Worm (Caenorhabditis elegans) whole organism, L2 larva: ENCODE measurements around the gene F49C12.15.

ENCODE experiments used
- ceh-82 ChIP-seq: fragments of 150-350 bp; optimal IDR thresholded peaks from 2 replicates; lab custom pipeline; 2014; ENCODE audit warnings: missing biosample characterization, missing genetic modification characterization
- elt-1 ChIP-seq: fragments of 150-350 bp; optimal IDR thresholded peaks from 2 replicates; lab custom pipeline; 2014; ENCODE audit warnings: missing biosample characterization, missing genetic modification characterization
- lin-13 ChIP-seq: fragments of 150-350 bp; optimal IDR thresholded peaks from 2 replicates; lab custom pipeline; 2014; ENCODE audit warnings: missing biosample characterization, missing genetic modification reagents, missing genetic modification characterization
- lsy-2 ChIP-seq, 2 experiments: fragments of 150-350 bp in 1 of 2; sonication (generic microtip) in 1 of 2; optimal IDR thresholded peaks; 2 replicates each; lab custom pipeline; 2014 to 2017; ENCODE audit warnings: missing biosample characterization in 2 of 2, missing genetic modification characterization in 2 of 2
- nhr-11 ChIP-seq: fragments of 150-350 bp; optimal IDR thresholded peaks from 2 replicates; lab custom pipeline; 2014; ENCODE audit warnings: missing biosample characterization, missing genetic modification characterization
- nhr-23 ChIP-seq: fragments of 150-350 bp; optimal IDR thresholded peaks from 2 replicates; lab custom pipeline; 2014; ENCODE audit warnings: missing biosample characterization, missing genetic modification reagents, missing genetic modification characterization
- nhr-77 ChIP-seq: fragments of 150-350 bp; optimal IDR thresholded peaks from 2 replicates; lab custom pipeline; 2014; ENCODE audit warnings: missing biosample characterization, missing genetic modification characterization
- skn-1 ChIP-seq: sonication (generic microtip); optimal IDR thresholded peaks from 2 replicates; lab custom pipeline; 2017; ENCODE audit warnings: missing biosample characterization, missing genetic modification characterization
- sma-3 ChIP-seq: sonication (generic microtip); optimal IDR thresholded peaks from 2 replicates; lab custom pipeline; 2016; ENCODE audit warnings: missing genetic modification reagents, missing genetic modification characterization, missing compliant biosample characterization
- zag-1 ChIP-seq: fragments of 150-350 bp; optimal IDR thresholded peaks from 2 replicates; lab custom pipeline; 2014; ENCODE audit warnings: missing biosample characterization, missing genetic modification characterization
- ztf-11 ChIP-seq: sonication (generic microtip); optimal IDR thresholded peaks from 2 replicates; lab custom pipeline; 2017; ENCODE audit warnings: missing biosample characterization, missing genetic modification characterization

- TF ChIP-seq zag-1 (tag; lab: Kevin White, UChicago) (no peak), lin-13 (GFP tag; lab: Kevin White, UChicago) (no peak), nhr-77 (tag; lab: Kevin White, UChicago) (no peak), lsy-2 (tag; optimal IDR thresholded peaks at IDR 0.05; lab: Kevin White, UChicago) (no peak), nhr-23 (tag; lab: Kevin White, UChicago) (no peak), ceh-82 (tag; lab: Kevin White, UChicago) (no peak), ztf-11 (tag; lab: Kevin White, UChicago) (no peak), skn-1 (no peak), sma-3 (no peak), nhr-11 (tag; lab: Kevin White, UChicago) (no peak), elt-1 (tag; lab: Kevin White, UChicago) (no peak)
Observed at ce11 chrIV:9353728-9354127, 29.5 kb downstream of the F49C12.15 start.
